Worm (Caenorhabditis elegans): ENCODE data around the gene F08B12.4.

DNA sequence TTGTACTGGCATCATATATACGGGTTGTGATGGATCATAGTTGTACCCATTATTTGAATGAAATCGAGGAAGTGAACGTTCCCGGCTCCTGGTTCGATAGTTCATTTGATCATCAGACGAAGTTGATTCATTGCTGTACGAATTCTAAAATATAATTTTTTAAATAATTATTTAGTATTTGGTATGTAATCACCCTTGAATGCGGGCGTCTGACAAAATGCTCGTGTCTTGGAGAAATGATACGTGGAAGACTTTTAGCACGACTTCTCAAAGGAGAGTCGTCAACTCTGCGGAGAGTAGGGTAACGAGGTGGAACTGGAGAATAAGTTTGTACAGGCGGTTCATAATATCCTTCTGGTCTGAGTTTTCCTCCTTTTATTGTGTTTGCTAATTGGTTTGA, 20.0 kb upstream of the F08B12.4 start:
- no peak for TF ChIP-seq unc-62 (GFP tag; optimal IDR thresholded peaks at IDR 0.05)
- TF ChIP-seq nhr-237 (tag; optimal IDR thresholded peaks at IDR 0.05): no peak
- no peak for TF ChIP-seq nhr-12 (tag; optimal IDR thresholded peaks at IDR 0.05)
- TF ChIP-seq dmd-4 (tag; optimal IDR thresholded peaks at IDR 0.05): no peak
- no peak for TF ChIP-seq nhr-10 (tag; optimal IDR thresholded peaks at IDR 0.05)
- TF ChIP-seq unc-39 (tag; optimal IDR thresholded peaks at IDR 0.05): no peak
- TF ChIP-seq R02D3.7 (tag; optimal IDR thresholded peaks at IDR 0.05): no peak
- no peak for TF ChIP-seq nhr-23 (tag; optimal IDR thresholded peaks at IDR 0.05)

Data from whole organism, L2 larva.